Worm (Caenorhabditis elegans) whole organism, L2 larva: ENCODE data around the gene T01H3.3.

ENCODE experiments used
- aly-2 ChIP-seq: fragments of 150-350 bp; optimal IDR thresholded peaks from 2 replicates; lab custom pipeline; 2014; ENCODE audit warnings: missing biosample characterization, missing genetic modification characterization
- ama-1 ChIP-seq: fragments of 150-350 bp; optimal IDR thresholded peaks from 2 replicates; lab custom pipeline; 2018; ENCODE audit warnings: inconsistent platforms
- fos-1 ChIP-seq: fragments of 150-350 bp; optimal IDR thresholded peaks from 2 replicates; lab custom pipeline; 2014; ENCODE audit warnings: missing biosample characterization, missing genetic modification characterization
- mdl-1 ChIP-seq, 2 experiments: fragments of 150-350 bp in 1 of 2; sonication (generic microtip) in 1 of 2; optimal IDR thresholded peaks; 2 replicates each; lab custom pipeline; 2017; ENCODE audit warnings: missing biosample characterization in 2 of 2, missing genetic modification characterization in 2 of 2
- nhr-10 ChIP-seq: sonication (generic microtip); optimal IDR thresholded peaks from 2 replicates; lab custom pipeline; 2017; ENCODE audit warnings: missing biosample characterization, missing genetic modification characterization
- nhr-25 ChIP-seq: fragments of 150-350 bp; sonication (generic microtip); optimal IDR thresholded peaks from 3 replicates; lab custom pipeline; 2014; ENCODE audit warnings: missing biosample characterization, missing genetic modification characterization
- nhr-6 ChIP-seq: fragments of 150-350 bp; optimal IDR thresholded peaks from 2 replicates; lab custom pipeline; 2014; ENCODE audit warnings: missing biosample characterization, missing genetic modification characterization
- nhr-77 ChIP-seq: fragments of 150-350 bp; optimal IDR thresholded peaks from 2 replicates; lab custom pipeline; 2014; ENCODE audit warnings: missing biosample characterization, missing genetic modification characterization
- skn-1 ChIP-seq: sonication (generic microtip); optimal IDR thresholded peaks from 2 replicates; lab custom pipeline; 2017; ENCODE audit warnings: missing biosample characterization, missing genetic modification characterization
- unc-55 ChIP-seq: fragments of 150-350 bp; sonication (generic microtip); optimal IDR thresholded peaks from 3 replicates; lab custom pipeline; 2014; ENCODE audit warnings: missing biosample characterization, missing genetic modification reagents, missing genetic modification characterization

DNA sequence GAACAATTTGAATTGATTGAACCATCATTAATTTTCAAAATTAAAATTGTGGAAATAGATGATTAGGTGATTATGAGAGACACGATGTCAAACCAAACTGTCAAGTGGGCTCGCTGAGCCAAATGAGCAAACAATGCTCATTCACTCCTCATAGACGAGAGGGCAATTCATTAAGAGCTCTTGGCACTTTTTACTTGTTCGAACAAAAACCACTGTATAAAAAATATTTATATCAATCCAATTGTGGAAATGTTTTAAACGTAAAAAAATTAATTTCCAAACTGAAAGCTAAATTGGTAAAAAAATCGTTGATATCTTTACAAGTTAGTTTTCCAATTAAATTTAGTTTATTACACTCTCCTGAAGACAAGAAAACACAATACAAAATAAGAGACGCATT is 24.0 kb downstream of the T01H3.3 start, which contains the start of gene acr-7:
- no peak for TF ChIP-seq nhr-25 (tag; lab: Kevin White, UChicago)
- TF ChIP-seq aly-2 (tag; lab: Kevin White, UChicago): no peak
- no peak for TF ChIP-seq unc-55 (GFP tag; lab: Kevin White, UChicago)
- no peak for TF ChIP-seq ama-1 (lab: Kevin White, UChicago)
- TF ChIP-seq fos-1: no peak
- no peak for TF ChIP-seq skn-1 (tag; lab: Kevin White, UChicago)
- no peak for TF ChIP-seq nhr-77 (tag; lab: Kevin White, UChicago)
- no peak for TF ChIP-seq nhr-10
- TF ChIP-seq mdl-1 (tag; optimal IDR thresholded peaks at IDR 0.05; lab: Kevin White, UChicago): no peak
- no peak for TF ChIP-seq nhr-6 (tag; lab: Kevin White, UChicago)
